Worm (Caenorhabditis elegans) whole organism, L4 larva: ENCODE measurements around the gene H37A05.4.

ENCODE experiments used
- F26F4.8 ChIP-seq: fragments of 200-800 bp; sonication (Bioruptor generic); conservative IDR thresholded peaks from 2 replicates; pipeline ENCODE4 v1.3.6; 2022; ENCODE audit warnings: missing genetic modification characterization, missing compliant biosample characterization
- F37D6.2 ChIP-seq: sonication (generic microtip); optimal IDR thresholded peaks from 2 replicates; lab custom pipeline; 2016; ENCODE audit warnings: mild to moderate bottlenecking, missing genetic modification characterization, missing compliant biosample characterization
- F44E2.7 ChIP-seq: fragments of 200-800 bp; sonication (Bioruptor generic); IDR thresholded peaks from 2 replicates; pipeline ENCODE4 v2.1.2; 2022; ENCODE audit warnings: missing genetic modification characterization, missing compliant biosample characterization
- F49E8.2 ChIP-seq: sonication (generic microtip); optimal IDR thresholded peaks from 2 replicates; lab custom pipeline; 2016; ENCODE audit warnings: missing compliant biosample characterization, mild to moderate bottlenecking, missing genetic modification characterization, borderline replicate concordance
- T26A8.4 ChIP-seq: fragments of 200-800 bp; sonication (Bioruptor generic); IDR thresholded peaks from 2 replicates; pipeline ENCODE4 v1.3.6; 2022; ENCODE audit warnings: missing genetic modification characterization, missing compliant biosample characterization
- Y105C5A.15 ChIP-seq: fragments of 200-800 bp; sonication (Bioruptor generic); IDR thresholded peaks from 2 replicates; pipeline ENCODE4 v1.3.6; 2022; ENCODE audit warnings: missing genetic modification characterization, missing compliant biosample characterization
- Y48G9A.11 ChIP-seq: fragments of 200-800 bp; sonication (Bioruptor generic); IDR thresholded peaks from 2 replicates; pipeline ENCODE4 v1.3.6; 2022; ENCODE audit warnings: missing genetic modification reagents, missing genetic modification characterization, missing compliant biosample characterization
- ZK337.2 ChIP-seq: fragments of 200-800 bp; sonication (Bioruptor generic); IDR thresholded peaks from 2 replicates; pipeline ENCODE4 v1.3.6; 2022; ENCODE audit warnings: missing genetic modification reagents, missing genetic modification characterization, missing compliant biosample characterization
- aly-2 ChIP-seq: sonication (generic microtip); optimal IDR thresholded peaks from 2 replicates; lab custom pipeline; 2018; ENCODE audit warnings: missing biosample characterization, missing genetic modification characterization
- ceh-28 ChIP-seq: fragments of 150-350 bp; optimal IDR thresholded peaks from 2 replicates; lab custom pipeline; 2014; ENCODE audit warnings: missing biosample characterization, missing genetic modification reagents, missing genetic modification characterization
- ceh-32 ChIP-seq: sonication (generic microtip); optimal IDR thresholded peaks from 2 replicates; lab custom pipeline; 2016; ENCODE audit warnings: mild to moderate bottlenecking, missing genetic modification characterization, missing compliant biosample characterization; ENCODE audit not compliant: poor library complexity
- ceh-44 ChIP-seq: fragments of 200-800 bp; sonication (Bioruptor generic); IDR thresholded peaks from 2 replicates; pipeline ENCODE4 v1.3.6; 2022; ENCODE audit warnings: missing genetic modification reagents, missing genetic modification characterization, missing compliant biosample characterization
- ceh-62 ChIP-seq: sonication (generic microtip); optimal IDR thresholded peaks from 2 replicates; lab custom pipeline; 2017; ENCODE audit warnings: missing biosample characterization, missing genetic modification characterization
- ceh-82 ChIP-seq: sonication (generic microtip); optimal IDR thresholded peaks from 2 replicates; lab custom pipeline; 2017; ENCODE audit warnings: missing biosample characterization, missing genetic modification characterization
- daf-16 ChIP-seq, 3 experiments: sonication (generic microtip); optimal IDR thresholded peaks; 2 replicates each; lab custom pipeline; 2016 to 2017; ENCODE audit warnings: missing genetic modification characterization in 3 of 3, missing genetic modification reagents in 3 of 3, mild to moderate bottlenecking in 2 of 3, missing compliant biosample characterization in 2 of 3, missing biosample characterization in 1 of 3, moderate library complexity in 1 of 3
- daf-19 ChIP-seq: fragments of 200-800 bp; sonication (Bioruptor generic); conservative IDR thresholded peaks from 2 replicates; pipeline ENCODE4 v1.3.6; 2022; ENCODE audit warnings: missing genetic modification characterization, missing compliant biosample characterization
- daf-8 ChIP-seq: fragments of 200-800 bp; sonication (Bioruptor generic); IDR thresholded peaks from 2 replicates; pipeline ENCODE4 v1.3.6; 2022; ENCODE audit warnings: missing genetic modification characterization, missing compliant biosample characterization
- dmd-8 ChIP-seq: fragments of 200-800 bp; sonication (Bioruptor generic); IDR thresholded peaks from 2 replicates; pipeline ENCODE4 v1.3.6; 2022; ENCODE audit warnings: missing genetic modification characterization, missing compliant biosample characterization
- dmd-9 ChIP-seq: fragments of 200-800 bp; sonication (Bioruptor generic); IDR thresholded peaks from 2 replicates; pipeline ENCODE4 v1.3.6; 2022; ENCODE audit warnings: missing genetic modification reagents, missing genetic modification characterization, missing compliant biosample characterization
- dpl-1 ChIP-seq: fragments of 150-350 bp; optimal IDR thresholded peaks from 2 replicates; lab custom pipeline; 2014; ENCODE audit warnings: missing biosample characterization, missing genetic modification reagents, missing genetic modification characterization
- duxl-1 ChIP-seq: sonication (generic microtip); optimal IDR thresholded peaks from 2 replicates; lab custom pipeline; 2016; ENCODE audit warnings: mild to moderate bottlenecking, missing genetic modification characterization, moderate library complexity, missing compliant biosample characterization; ENCODE audit not compliant: poor library complexity
- dve-1 ChIP-seq: sonication (generic microtip); optimal IDR thresholded peaks from 2 replicates; lab custom pipeline; 2017; ENCODE audit warnings: antibody characterized with exemption, mild to moderate bottlenecking, missing genetic modification characterization, missing compliant biosample characterization; ENCODE audit not compliant: insufficient read depth
- egl-27 ChIP-seq: sonication (generic microtip); optimal IDR thresholded peaks from 3 replicates; lab custom pipeline; 2017; ENCODE audit warnings: missing biosample characterization, missing genetic modification reagents, missing genetic modification characterization
- fos-1 ChIP-seq: fragments of 150-350 bp; optimal IDR thresholded peaks from 2 replicates; lab custom pipeline; 2014; ENCODE audit warnings: missing biosample characterization, missing genetic modification characterization
- gei-8 ChIP-seq: fragments of 200-800 bp; sonication (Bioruptor generic); optimal IDR thresholded peaks from 2 replicates; lab custom pipeline; 2018; ENCODE audit warnings: mild to moderate bottlenecking, missing genetic modification characterization, missing compliant biosample characterization
- hif-1 ChIP-seq, 2 experiments: sonication (generic microtip); optimal IDR thresholded peaks; 2 replicates each; lab custom pipeline; 2016 to 2017; ENCODE audit warnings: missing compliant biosample characterization in 2 of 2, missing genetic modification characterization in 2 of 2, missing genetic modification reagents in 2 of 2, missing genotype in 2 of 2, mild to moderate bottlenecking in 1 of 2
- hlh-30 ChIP-seq: sonication (generic microtip); optimal IDR thresholded peaks from 2 replicates; lab custom pipeline; 2017; ENCODE audit warnings: antibody characterized with exemption, mild to moderate bottlenecking, missing genetic modification characterization, missing compliant biosample characterization; ENCODE audit not compliant: insufficient read depth
- lim-7 ChIP-seq: fragments of 200-800 bp; sonication (Bioruptor generic); IDR thresholded peaks from 2 replicates; pipeline ENCODE4 v1.3.6; 2022; ENCODE audit warnings: missing genetic modification characterization, missing compliant biosample characterization
- lin-1 ChIP-seq: fragments of 200-800 bp; sonication (Bioruptor generic); IDR thresholded peaks from 2 replicates; pipeline ENCODE4 v1.3.6; 2022; ENCODE audit warnings: missing genetic modification reagents, missing genetic modification characterization, missing compliant biosample characterization
- lin-15B ChIP-seq: fragments of 150-350 bp; sonication (generic microtip); optimal IDR thresholded peaks from 3 replicates; lab custom pipeline; 2014; ENCODE audit warnings: missing biosample characterization, missing genetic modification characterization
- lin-38 ChIP-seq: fragments of 200-800 bp; sonication (Bioruptor generic); IDR thresholded peaks from 2 replicates; pipeline ENCODE4 v1.3.6; 2022; ENCODE audit warnings: missing genetic modification reagents, missing genetic modification characterization, missing compliant biosample characterization
- lin-39 ChIP-seq: fragments of 150-350 bp; optimal IDR thresholded peaks from 2 replicates; lab custom pipeline; 2014; ENCODE audit warnings: missing biosample characterization, missing genetic modification reagents, missing genetic modification characterization
- lir-3 ChIP-seq: sonication (generic microtip); optimal IDR thresholded peaks from 2 replicates; lab custom pipeline; 2016; ENCODE audit warnings: mild to moderate bottlenecking, missing genetic modification characterization, missing compliant biosample characterization
- mxl-3 ChIP-seq: fragments of 200-800 bp; sonication (Bioruptor generic); optimal IDR thresholded peaks from 2 replicates; lab custom pipeline; 2018; ENCODE audit warnings: mild to moderate bottlenecking, missing genetic modification characterization, missing compliant biosample characterization
- nhr-11 ChIP-seq: fragments of 150-350 bp; optimal IDR thresholded peaks from 2 replicates; lab custom pipeline; 2014; ENCODE audit warnings: missing biosample characterization, missing genetic modification characterization
- nhr-111 ChIP-seq: fragments of 200-800 bp; sonication (Bioruptor generic); optimal IDR thresholded peaks from 2 replicates; lab custom pipeline; 2018; ENCODE audit warnings: mild to moderate bottlenecking, missing genetic modification characterization, missing compliant biosample characterization
- nhr-237 ChIP-seq: sonication (generic microtip); optimal IDR thresholded peaks from 2 replicates; lab custom pipeline; 2017; ENCODE audit warnings: missing biosample characterization, missing genetic modification characterization
- nhr-25 ChIP-seq: sonication (generic microtip); optimal IDR thresholded peaks from 2 replicates; lab custom pipeline; 2017; ENCODE audit warnings: missing genetic modification characterization, mild to moderate bottlenecking, missing compliant biosample characterization, antibody characterized with exemption, moderate library complexity, borderline replicate concordance; ENCODE audit not compliant: insufficient read depth
- nhr-41 ChIP-seq: fragments of 200-800 bp; sonication (Bioruptor generic); IDR thresholded peaks from 2 replicates; pipeline ENCODE4 v1.3.6; 2022; ENCODE audit warnings: missing genetic modification reagents, missing genetic modification characterization, missing compliant biosample characterization
- nhr-48 ChIP-seq: sonication (generic microtip); optimal IDR thresholded peaks from 2 replicates; lab custom pipeline; 2016; ENCODE audit warnings: mild to moderate bottlenecking, missing genetic modification characterization, missing compliant biosample characterization
- php-3 ChIP-seq: fragments of 200-800 bp; sonication (Bioruptor generic); IDR thresholded peaks from 2 replicates; pipeline ENCODE4 v1.3.6; 2022; ENCODE audit warnings: missing genetic modification reagents, missing genetic modification characterization, missing compliant biosample characterization
- saeg-2 ChIP-seq: fragments of 200-800 bp; sonication (Bioruptor generic); IDR thresholded peaks from 2 replicates; pipeline ENCODE4 v1.3.6; 2022; ENCODE audit warnings: missing genetic modification reagents, missing genetic modification characterization, missing compliant biosample characterization
- skn-1 ChIP-seq: fragments of 150-350 bp; optimal IDR thresholded peaks from 2 replicates; lab custom pipeline; 2014; ENCODE audit warnings: missing biosample characterization, missing genetic modification characterization
- snpc-1.2 ChIP-seq: fragments of 200-800 bp; sonication (Bioruptor generic); IDR thresholded peaks from 2 replicates; pipeline ENCODE4 v1.3.6; 2022; ENCODE audit warnings: missing genetic modification reagents, missing genetic modification characterization, missing compliant biosample characterization
- spr-3 ChIP-seq: fragments of 200-800 bp; sonication (Bioruptor generic); optimal IDR thresholded peaks from 2 replicates; lab custom pipeline; 2018; ENCODE audit warnings: mild to moderate bottlenecking, missing genetic modification characterization, missing compliant biosample characterization
- tag-97 ChIP-seq: fragments of 200-800 bp; sonication (Bioruptor generic); IDR thresholded peaks from 2 replicates; pipeline ENCODE4 v1.3.6; 2022; ENCODE audit warnings: missing genetic modification characterization, missing compliant biosample characterization
- tra-1 ChIP-seq: fragments of 200-800 bp; sonication (Bioruptor generic); IDR thresholded peaks from 2 replicates; pipeline ENCODE4 v1.3.6; 2022; ENCODE audit warnings: missing genetic modification reagents, missing genetic modification characterization, missing compliant biosample characterization
- unc-62 ChIP-seq, 3 experiments: fragments of 150-350 bp in 1 of 3; sonication (generic microtip); optimal IDR thresholded peaks in 2 of 3; peaks in 1 of 3; 1 replicate in 1 of 3; 2 replicates in 2 of 3; lab custom pipeline; 2014 to 2017; ENCODE audit warnings: missing biosample characterization in 3 of 3, missing genetic modification characterization in 3 of 3, missing genetic modification reagents in 3 of 3, missing genotype in 1 of 3
- zag-1 ChIP-seq: fragments of 150-350 bp; optimal IDR thresholded peaks from 2 replicates; lab custom pipeline; 2014; ENCODE audit warnings: missing biosample characterization, missing genetic modification characterization
- ztf-11 ChIP-seq: fragments of 150-350 bp; optimal IDR thresholded peaks from 2 replicates; lab custom pipeline; 2014; ENCODE audit warnings: missing biosample characterization, missing genetic modification characterization

Gene H37A05.4

DNA sequence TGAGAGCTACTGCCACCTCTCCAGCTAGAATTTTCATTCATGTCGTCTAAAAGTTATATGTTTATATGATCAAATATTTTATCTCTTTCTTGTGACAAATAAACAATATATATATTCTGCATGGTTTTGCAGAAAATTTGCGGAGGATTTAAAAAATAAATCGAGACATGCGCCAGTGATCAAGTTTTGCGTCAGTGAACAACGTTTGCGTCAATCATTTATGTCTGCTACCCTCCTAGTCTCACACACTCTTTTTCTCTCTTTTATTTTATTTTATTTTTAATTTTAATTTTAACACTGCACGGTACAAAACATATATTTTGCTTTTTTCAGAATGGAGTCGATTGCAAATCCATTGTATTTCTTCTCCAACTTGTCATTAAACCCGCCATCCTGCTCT, 29.0 kb upstream of the H37A05.4 start, which contains the start of the genes tag-65 and ccz-1:
Gene tag-65, minus strand, starts transcription at position 46 of the 400 bp plus-strand sequence.
Gene ccz-1, plus strand, starts transcription at position 334 of the 400 bp plus-strand sequence.
- peak; percentile 76 for TF ChIP-seq nhr-48
- no peak for TF ChIP-seq php-3 (GFP tag; lab: Robert Waterston, UW)
- TF ChIP-seq nhr-237 (tag; lab: Kevin White, UChicago): no peak
- TF ChIP-seq nhr-111: no peak
- TF ChIP-seq aly-2 (tag; lab: Kevin White, UChicago): no peak
- TF ChIP-seq dmd-9 (GFP tag; lab: Robert Waterston, UW): no peak
- no peak for TF ChIP-seq lin-15B (tag; lab: Kevin White, UChicago)
- TF ChIP-seq duxl-1 (tag; lab: Kevin White, UChicago): peak; percentile 75
- TF ChIP-seq Y105C5A.15 (GFP tag; lab: Robert Waterston, UW): no peak
- no peak for TF ChIP-seq lin-39 (tag; lab: Kevin White, UChicago)
- TF ChIP-seq nhr-25 (tag; lab: Kevin White, UChicago): no peak
- no peak for TF ChIP-seq zag-1 (tag; lab: Kevin White, UChicago)
- TF ChIP-seq hlh-30 (tag; lab: Kevin White, UChicago): no peak
- TF ChIP-seq tra-1 (GFP tag; lab: Robert Waterston, UW): no peak
- TF ChIP-seq gei-8 (GFP tag; lab: Kevin White, UChicago): no peak
- TF ChIP-seq ceh-62 (tag; lab: Kevin White, UChicago): no peak
- TF ChIP-seq Y48G9A.11 (GFP tag; lab: Robert Waterston, UW): 0 out of 2 replicates have a peak, but pooled peaks have one; percentile 49
- peak; percentile 38 for TF ChIP-seq nhr-11 (tag; lab: Kevin White, UChicago)
- TF ChIP-seq skn-1 (tag; lab: Kevin White, UChicago): no peak
- TF ChIP-seq F44E2.7: no peak
- TF ChIP-seq dpl-1 (GFP tag; lab: Kevin White, UChicago): peak; percentile 87
- no peak for TF ChIP-seq ceh-32 (tag; lab: Kevin White, UChicago)
- TF ChIP-seq lir-3: no peak
- TF ChIP-seq dmd-8 (GFP tag; lab: Robert Waterston, UW): no peak
- TF ChIP-seq ceh-44 (GFP tag; lab: Robert Waterston, UW): no peak
- TF ChIP-seq T26A8.4 (GFP tag; lab: Robert Waterston, UW): peak; percentile 87
- TF ChIP-seq F49E8.2 (tag; lab: Kevin White, UChicago): peak; percentile 72
- no peak for TF ChIP-seq daf-19 (GFP tag; lab: Robert Waterston, UW)
- peak; percentile 39 for TF ChIP-seq spr-3 (GFP tag; lab: Kevin White, UChicago)
- TF ChIP-seq F26F4.8 (GFP tag; lab: Robert Waterston, UW): no peak
- TF ChIP-seq mxl-3 (GFP tag; lab: Kevin White, UChicago): no peak
- TF ChIP-seq unc-62 (GFP tag; optimal IDR thresholded peaks at IDR 0.05 in 1 of 2; lab: Kevin White, UChicago): no peak
- TF ChIP-seq unc-62 (tag; optimal IDR thresholded peaks at IDR 0.05; lab: Kevin White, UChicago): no peak
- TF ChIP-seq tag-97: no peak
- no peak for TF ChIP-seq ceh-82 (tag; lab: Kevin White, UChicago)
- no peak for TF ChIP-seq fos-1 (tag; lab: Kevin White, UChicago)
- no peak for TF ChIP-seq egl-27 (tag; lab: Kevin White, UChicago)
- TF ChIP-seq daf-16 (GFP tag; optimal IDR thresholded peaks at IDR 0.05; lab: Kevin White, UChicago): peak; percentile 22 to 69
- TF ChIP-seq daf-16 (tag; optimal IDR thresholded peaks at IDR 0.05; lab: Kevin White, UChicago): no peak
- TF ChIP-seq lin-38 (GFP tag; lab: Robert Waterston, UW): peak; percentile 90
- no peak for TF ChIP-seq ztf-11
- TF ChIP-seq F37D6.2: peak; percentile 76
- no peak for TF ChIP-seq saeg-2 (GFP tag; lab: Robert Waterston, UW)
- no peak for TF ChIP-seq nhr-41 (GFP tag; lab: Robert Waterston, UW)
- peak; percentile 54; the same call in 1 of the 2 replicates for TF ChIP-seq snpc-1.2
- no peak for TF ChIP-seq ZK337.2 (GFP tag; lab: Robert Waterston, UW)
- no peak for TF ChIP-seq lim-7
- peak; percentile 92 for TF ChIP-seq dve-1 (tag; lab: Kevin White, UChicago)
- no peak for TF ChIP-seq ceh-28 (tag; lab: Kevin White, UChicago)
- no peak for TF ChIP-seq daf-8 (GFP tag; lab: Robert Waterston, UW)
- TF ChIP-seq hif-1 (tag; optimal IDR thresholded peaks at IDR 0.05; lab: Kevin White, UChicago): no peak
- peak; percentile 15; the same call in 1 of the 2 replicates for TF ChIP-seq lin-1 (GFP tag; lab: Robert Waterston, UW)
